Worm (Caenorhabditis elegans) whole organism, L2 larva: ENCODE results near the gene hrg-5.
"Not testable (repeated sequence)": the region's sequence is repeated elsewhere in the genome, so short reads cannot be mapped to it uniquely, and the experiment has no call there.

ENCODE experiments used
- C34F6.9 ChIP-seq: fragments of 150-350 bp; optimal IDR thresholded peaks from 2 replicates; lab custom pipeline; 2014; ENCODE audit warnings: missing biosample characterization, missing genetic modification characterization
- F13H6.1 ChIP-seq: sonication (generic microtip); optimal IDR thresholded peaks from 2 replicates; lab custom pipeline; 2016; ENCODE audit warnings: missing genetic modification characterization, missing compliant biosample characterization
- aly-2 ChIP-seq: fragments of 150-350 bp; optimal IDR thresholded peaks from 2 replicates; lab custom pipeline; 2014; ENCODE audit warnings: missing biosample characterization, missing genetic modification characterization
- ama-1 ChIP-seq: fragments of 150-350 bp; optimal IDR thresholded peaks from 2 replicates; lab custom pipeline; 2018; ENCODE audit warnings: inconsistent platforms
- crh-2 ChIP-seq: sonication (generic microtip); optimal IDR thresholded peaks from 2 replicates; lab custom pipeline; 2017; ENCODE audit warnings: missing biosample characterization, missing genetic modification characterization
- egl-27 ChIP-seq: sonication (generic microtip); optimal IDR thresholded peaks from 3 replicates; lab custom pipeline; 2017; ENCODE audit warnings: missing biosample characterization, missing genetic modification reagents, missing genetic modification characterization
- elt-1 ChIP-seq: fragments of 150-350 bp; optimal IDR thresholded peaks from 2 replicates; lab custom pipeline; 2014; ENCODE audit warnings: missing biosample characterization, missing genetic modification characterization
- elt-3 ChIP-seq: sonication (generic microtip); optimal IDR thresholded peaks from 2 replicates; lab custom pipeline; 2017; ENCODE audit warnings: missing biosample characterization, missing genetic modification characterization
- lsy-2 ChIP-seq, 2 experiments: fragments of 150-350 bp in 1 of 2; sonication (generic microtip) in 1 of 2; optimal IDR thresholded peaks; 2 replicates each; lab custom pipeline; 2014 to 2017; ENCODE audit warnings: missing biosample characterization in 2 of 2, missing genetic modification characterization in 2 of 2
- mdl-1 ChIP-seq, 2 experiments: fragments of 150-350 bp in 1 of 2; sonication (generic microtip) in 1 of 2; optimal IDR thresholded peaks; 2 replicates each; lab custom pipeline; 2017; ENCODE audit warnings: missing biosample characterization in 2 of 2, missing genetic modification characterization in 2 of 2
- nhr-11 ChIP-seq: fragments of 150-350 bp; optimal IDR thresholded peaks from 2 replicates; lab custom pipeline; 2014; ENCODE audit warnings: missing biosample characterization, missing genetic modification characterization
- nhr-129 ChIP-seq: fragments of 150-350 bp; optimal IDR thresholded peaks from 2 replicates; lab custom pipeline; 2014; ENCODE audit warnings: missing biosample characterization, missing genetic modification characterization
- nhr-21 ChIP-seq: fragments of 150-350 bp; optimal IDR thresholded peaks from 2 replicates; lab custom pipeline; 2014; ENCODE audit warnings: missing biosample characterization, missing genetic modification characterization
- nhr-23 ChIP-seq: fragments of 150-350 bp; optimal IDR thresholded peaks from 2 replicates; lab custom pipeline; 2014; ENCODE audit warnings: missing biosample characterization, missing genetic modification reagents, missing genetic modification characterization
- nhr-25 ChIP-seq: fragments of 150-350 bp; sonication (generic microtip); optimal IDR thresholded peaks from 3 replicates; lab custom pipeline; 2014; ENCODE audit warnings: missing biosample characterization, missing genetic modification characterization
- peb-1 ChIP-seq: fragments of 150-350 bp; optimal IDR thresholded peaks from 2 replicates; lab custom pipeline; 2014; ENCODE audit warnings: missing biosample characterization, missing genetic modification characterization
- sma-3 ChIP-seq: sonication (generic microtip); optimal IDR thresholded peaks from 2 replicates; lab custom pipeline; 2016; ENCODE audit warnings: missing genetic modification reagents, missing genetic modification characterization, missing compliant biosample characterization
- sma-9 ChIP-seq, 2 experiments: fragments of 150-350 bp in 1 of 2; sonication (generic microtip) in 1 of 2; optimal IDR thresholded peaks; 2 replicates each; lab custom pipeline; 2014 to 2016; ENCODE audit warnings: missing genetic modification characterization in 2 of 2, mild to moderate bottlenecking in 1 of 2, missing biosample characterization in 1 of 2, missing compliant biosample characterization in 1 of 2, missing genetic modification reagents in 1 of 2, moderate library complexity in 1 of 2
- unc-39 ChIP-seq: fragments of 150-350 bp; optimal IDR thresholded peaks from 2 replicates; lab custom pipeline; 2014; ENCODE audit warnings: missing biosample characterization, missing genetic modification characterization
- unc-55 ChIP-seq: fragments of 150-350 bp; sonication (generic microtip); optimal IDR thresholded peaks from 3 replicates; lab custom pipeline; 2014; ENCODE audit warnings: missing biosample characterization, missing genetic modification reagents, missing genetic modification characterization
- ztf-11 ChIP-seq: sonication (generic microtip); optimal IDR thresholded peaks from 2 replicates; lab custom pipeline; 2017; ENCODE audit warnings: missing biosample characterization, missing genetic modification characterization

The hrg-5 gene

ce11 chrIV:10987342-10987945, 41.8 kb downstream of the hrg-5 start, which contains the start of gene Y43E12A.3:
Y43E12A.3 (plus strand) TSS chrIV:10987895.
- not testable (repeated sequence) for TF ChIP-seq nhr-11, nhr-21, peb-1 (tag; lab: Kevin White, UChicago)

DNA sequence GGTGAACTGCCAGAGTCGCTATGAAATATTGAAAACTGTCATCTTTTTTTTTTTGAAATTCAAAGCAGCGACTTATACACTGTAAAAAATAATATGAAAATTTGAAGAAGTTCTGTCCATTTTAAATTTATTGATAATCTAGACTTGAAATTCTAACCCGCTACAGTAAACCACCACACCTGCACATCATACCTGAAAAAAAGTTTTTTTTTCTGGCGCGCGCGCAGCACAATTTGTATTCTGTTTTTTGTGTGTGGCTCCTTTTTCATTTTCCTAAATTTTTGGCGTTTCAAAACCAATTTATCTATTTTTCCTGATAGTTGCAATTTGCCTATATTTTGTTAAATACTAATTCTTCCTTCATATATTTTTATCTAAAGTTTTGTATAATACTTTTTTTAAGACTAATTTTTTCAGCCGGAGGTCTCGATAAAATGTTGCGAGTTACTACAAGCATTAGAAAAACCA, 43.6 kb downstream of the hrg-5 start, which contains the start of gene cyb-2.1:
cyb-2.1 (plus strand) TSS at position 418 of the 468 bp plus-strand sequence.
- TF ChIP-seq crh-2 (tag; lab: Kevin White, UChicago), result no peak
- TF ChIP-seq nhr-21 (tag; lab: Kevin White, UChicago), result no peak

- TF ChIP-seq ztf-11 (no peak), elt-3 (tag; lab: Kevin White, UChicago) (no peak), peb-1 (tag; lab: Kevin White, UChicago) (no peak), unc-55 (no peak), crh-2 (tag; lab: Kevin White, UChicago) (no peak)
Measured at ce11 chrIV:10981761-10982160, 47.5 kb downstream of the hrg-5 start, which contains the start of gene Y43E12A.2. Y43E12A.2 (plus strand) TSS chrIV:10982061.

ce11 chrIV:10980628-10981027, 48.6 kb downstream of the hrg-5 start:
- TF ChIP-seq ztf-11 (no peak), unc-55 (no peak), F13H6.1 (tag; lab: Kevin White, UChicago) (no peak), nhr-25 (tag; lab: Kevin White, UChicago) (peak; percentile 24)

- peak; percentile 16 for TF ChIP-seq sma-9 (GFP tag; optimal IDR thresholded peaks at IDR 0.05; lab: Kevin White, UChicago)
- no peak for TF ChIP-seq sma-9 (tag; optimal IDR thresholded peaks at IDR 0.05; lab: Kevin White, UChicago)
- TF ChIP-seq nhr-25 (tag; lab: Kevin White, UChicago), result no peak
- peak in 1 of 2 experiments; percentile 59 for TF ChIP-seq lsy-2 (tag; optimal IDR thresholded peaks at IDR 0.05; lab: Kevin White, UChicago)
- TF ChIP-seq unc-55, result peak; percentile 13
- TF ChIP-seq nhr-129 (tag; lab: Kevin White, UChicago), result peak; percentile 66
- no peak for TF ChIP-seq unc-39 (tag; lab: Kevin White, UChicago)
- TF ChIP-seq aly-2, result no peak
- no peak for TF ChIP-seq mdl-1 (tag; optimal IDR thresholded peaks at IDR 0.05; lab: Kevin White, UChicago)
- TF ChIP-seq sma-3, result no peak
- TF ChIP-seq C34F6.9 (tag; lab: Kevin White, UChicago), result peak; percentile 49
- peak; percentile 75 for TF ChIP-seq F13H6.1 (tag; lab: Kevin White, UChicago)
- TF ChIP-seq egl-27 (tag; lab: Kevin White, UChicago), result no peak
- TF ChIP-seq nhr-23 (tag; lab: Kevin White, UChicago), result no peak
- no peak for TF ChIP-seq ama-1 (lab: Kevin White, UChicago)
- TF ChIP-seq, all 48 proteins: peak for 6
Measured at ce11 chrIV:10979689-10980088, 49.5 kb downstream of the hrg-5 start.

DNA sequence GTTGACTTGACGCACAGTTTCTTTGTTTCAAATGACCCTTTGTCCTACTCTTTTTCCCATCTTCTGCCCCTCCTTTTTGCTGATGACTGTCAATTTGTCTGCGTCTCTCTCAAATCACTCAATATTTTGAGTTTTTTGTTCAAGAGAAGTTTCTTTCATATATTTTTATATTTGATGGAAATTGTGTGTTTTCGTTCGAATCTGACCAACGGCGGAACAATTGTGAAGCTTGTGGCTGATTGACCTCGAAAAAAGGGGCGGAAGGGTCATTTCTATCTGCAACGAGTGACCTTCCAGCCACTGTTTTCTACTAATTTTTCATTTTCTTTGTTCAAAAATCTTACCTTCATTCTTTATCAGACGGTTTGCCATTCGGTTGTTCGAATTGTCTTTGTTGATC, 50.6 kb downstream of the hrg-5 start:
- TF ChIP-seq nhr-25 (tag; lab: Kevin White, UChicago), result peak; percentile 85
- no peak for TF ChIP-seq elt-1 (tag; lab: Kevin White, UChicago)
